Fruit fly (Drosophila melanogaster): Measurements from ENCODE around the gene CG16985.
A peak's percentile ranks its signal among the peaks of the same experiment; 100 is the strongest.

- TF ChIP-seq Mnt (GFP tag; optimal IDR thresholded peaks at IDR 0.05), result no peak
- no peak for TF ChIP-seq ovo (GFP tag; optimal IDR thresholded peaks at IDR 0.05)
- peak; percentile 13 for TF ChIP-seq Crg-1 (GFP tag; optimal IDR thresholded peaks at IDR 0.05)
These were observed 26.0 kb upstream of the CG16985 start for dm6 chr3L:2572907-2573591.
